Worm (Caenorhabditis elegans): ENCODE data around the gene ZC513.3.

DNA sequence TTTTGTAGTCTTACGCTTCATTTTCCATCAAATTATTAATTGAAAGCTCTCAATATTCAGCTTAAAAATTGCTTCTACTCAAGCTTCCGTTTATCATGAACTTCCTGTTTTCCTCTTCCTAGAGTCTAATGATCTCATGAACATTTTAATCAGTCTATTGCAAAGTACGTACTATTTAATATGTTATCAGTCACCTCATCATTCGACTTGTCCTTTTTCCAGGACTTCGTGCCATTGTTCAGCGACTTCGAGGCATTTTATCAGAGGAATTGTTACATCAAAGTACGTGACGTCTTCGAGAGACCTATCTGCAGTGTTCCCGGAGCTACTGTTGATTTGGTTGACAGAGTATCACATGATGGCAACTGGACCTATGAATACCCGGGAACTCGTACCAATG is 27.0 kb upstream of the ZC513.3 start:
- TF ChIP-seq zip-11 (GFP tag; IDR thresholded peaks at IDR 0.05) (no peak), fkh-10 (GFP tag; optimal IDR thresholded peaks at IDR 0.05) (no peak), vab-7 (GFP tag; IDR thresholded peaks at IDR 0.05) (no peak), ceh-82 (tag; optimal IDR thresholded peaks at IDR 0.05) (no peak), ama-1 (optimal IDR thresholded peaks at IDR 0.05) (no peak), lin-13 (GFP tag; optimal IDR thresholded peaks at IDR 0.05) (no peak), ceh-44 (GFP tag; IDR thresholded peaks at IDR 0.05) (no peak), nhr-25 (tag; optimal IDR thresholded peaks at IDR 0.05; ENCODE audit: borderline replicate concordance, insufficient read depth) (no peak), mdl-1 (tag; optimal IDR thresholded peaks at IDR 0.05) (no peak)
